Fruit fly (Drosophila melanogaster) Kc167 (cell line): Measurements from ENCODE around the gene Arfip.

Source experiments
- Myc ChIP-seq: fragments of >200 bp; optimal IDR thresholded peaks from 2 replicates; lab custom pipeline; 2017; ENCODE audit warnings: missing external identifiers
- Sin3A ChIP-seq: fragments of >200 bp; optimal IDR thresholded peaks from 2 replicates; lab custom pipeline; 2018; ENCODE audit warnings: missing external identifiers
- h ChIP-seq: fragments of >200 bp; optimal IDR thresholded peaks from 3 replicates; lab custom pipeline; 2018; ENCODE audit warnings: missing external identifiers
- insv ChIP-seq: fragments of >200 bp; optimal IDR thresholded peaks from 3 replicates; lab custom pipeline; 2018; ENCODE audit warnings: missing external identifiers
- psq ChIP-seq: fragments of >200 bp; optimal IDR thresholded peaks from 2 replicates; lab custom pipeline; 2017; ENCODE audit warnings: missing external identifiers
- ttk ChIP-seq: sonication (Bioruptor generic); optimal IDR thresholded peaks from 2 replicates; lab custom pipeline; 2017; ENCODE audit warnings: missing external identifiers

Gene Arfip

DNA sequence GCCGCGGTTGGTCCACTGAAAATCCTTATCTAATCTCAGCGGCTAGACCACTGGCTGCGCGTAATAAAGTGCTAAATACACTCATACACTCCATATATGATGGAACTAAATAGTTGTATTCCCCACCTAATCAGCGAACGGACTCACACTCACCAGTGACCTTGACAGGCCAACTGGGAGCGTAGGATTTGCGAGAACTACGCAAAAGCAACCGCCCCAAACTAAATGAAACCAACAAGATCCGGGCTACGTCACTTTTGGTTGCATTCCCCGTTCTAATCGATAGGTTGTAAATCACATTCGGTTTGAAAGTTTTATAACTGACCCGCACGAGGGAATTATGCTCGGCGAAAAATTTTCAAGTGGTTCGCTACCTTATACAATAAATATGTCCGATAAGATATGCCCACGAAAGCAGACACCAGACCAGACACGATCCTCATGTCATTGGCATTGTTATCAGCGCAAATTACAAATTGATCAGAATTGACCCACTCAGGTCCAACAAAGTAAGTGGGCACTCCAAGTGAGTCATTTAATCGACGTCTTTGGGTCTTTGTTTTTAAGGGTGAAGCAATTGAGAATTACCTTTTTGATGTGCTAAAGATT lies 35.5 kb downstream of the Arfip start:
- TF ChIP-seq insv: no peak
- no peak for TF ChIP-seq h (lab: Kevin White, UChicago)
- no peak for TF ChIP-seq psq (lab: Kevin White, UChicago)
- no peak for TF ChIP-seq Sin3A (lab: Kevin White, UChicago)
- TF ChIP-seq ttk (lab: Kevin White, UChicago): no peak
- no peak for TF ChIP-seq Myc

DNA sequence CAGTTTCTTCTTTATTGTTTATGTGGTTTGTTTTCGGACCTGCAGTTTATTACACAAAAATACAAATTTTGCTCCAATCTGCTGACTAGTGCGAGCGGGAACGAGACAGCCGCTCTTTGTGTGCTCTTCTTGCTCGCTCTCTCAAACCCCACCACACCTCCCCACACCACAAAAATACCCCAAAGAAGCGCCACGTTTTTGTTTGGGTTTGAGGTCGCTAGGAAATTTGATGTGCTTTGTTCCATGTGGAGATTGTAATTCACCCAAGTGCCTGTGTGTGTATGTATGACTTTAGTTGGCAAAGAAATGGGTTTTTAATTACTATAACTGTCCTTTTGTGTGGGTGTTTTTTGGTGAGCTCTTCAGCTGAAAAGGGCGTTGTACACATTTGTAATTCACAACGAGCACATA lies 36.7 kb downstream of the Arfip start:
- TF ChIP-seq ttk (lab: Kevin White, UChicago) (no peak), psq (lab: Kevin White, UChicago) (no peak), h (lab: Kevin White, UChicago) (no peak), Sin3A (lab: Kevin White, UChicago) (no peak)

DNA sequence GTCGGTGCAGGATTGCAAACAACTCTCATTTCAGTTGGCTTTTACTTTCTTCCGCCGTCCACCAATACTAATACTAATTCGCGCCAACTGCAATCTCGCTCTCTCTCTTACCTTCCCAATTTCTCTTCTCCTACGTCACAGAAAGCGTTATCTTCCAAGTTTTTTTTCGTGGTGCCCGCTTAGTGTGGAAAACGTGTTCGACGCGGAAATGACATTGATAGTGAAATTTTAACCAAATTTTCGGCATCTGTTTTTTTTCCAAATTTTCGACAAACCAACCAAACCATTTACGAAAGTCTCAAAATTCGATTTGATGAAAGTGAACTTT lies 37.5 kb downstream of the Arfip start, which contains the start of gene cu:
Gene cu, plus strand, starts transcription at position 204 of the 328 bp plus-strand sequence.
- no peak for TF ChIP-seq Sin3A (lab: Kevin White, UChicago)
- no peak for TF ChIP-seq psq (lab: Kevin White, UChicago)
- TF ChIP-seq ttk (lab: Kevin White, UChicago): no peak
- no peak for TF ChIP-seq insv
- no peak for TF ChIP-seq h (lab: Kevin White, UChicago)
- TF ChIP-seq Myc: no peak

DNA sequence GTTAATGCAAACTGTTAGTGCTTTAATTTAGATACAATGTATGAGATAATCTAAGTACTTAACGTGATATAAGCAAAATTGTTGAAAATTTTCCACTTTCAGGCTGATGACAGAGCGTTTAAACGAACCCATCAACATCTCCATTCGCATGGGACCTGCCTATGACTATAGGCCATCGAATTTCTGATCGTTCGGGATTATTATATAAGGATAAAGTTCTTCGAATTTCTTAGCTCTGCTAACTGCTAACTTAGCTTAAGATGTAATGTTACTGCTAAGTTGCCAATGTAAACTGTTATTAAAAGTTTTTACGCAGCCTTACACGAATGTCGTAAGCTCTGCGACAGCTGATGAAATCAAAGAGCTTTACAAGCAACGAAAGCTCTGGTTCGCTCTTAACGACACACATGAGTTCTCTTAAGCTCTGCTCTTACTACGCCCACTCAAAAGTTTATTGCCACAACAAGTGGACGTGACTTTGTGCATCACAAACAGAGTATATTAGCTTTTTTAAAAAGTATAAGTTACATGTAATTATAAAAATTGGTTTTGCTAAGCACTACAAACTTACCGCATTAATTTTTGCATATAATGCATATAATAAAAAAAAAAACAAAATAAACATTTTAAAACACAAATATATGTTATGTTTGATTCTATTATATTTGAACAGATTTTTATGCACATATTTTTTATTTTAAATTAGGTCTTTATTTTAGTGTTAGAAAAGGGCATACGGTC lies 38.0 kb downstream of the Arfip start:
- TF ChIP-seq psq (lab: Kevin White, UChicago): no peak
- no peak for TF ChIP-seq h (lab: Kevin White, UChicago)
- TF ChIP-seq ttk (lab: Kevin White, UChicago): no peak
- no peak for TF ChIP-seq Myc
- TF ChIP-seq insv: no peak
- TF ChIP-seq Sin3A (lab: Kevin White, UChicago): no peak

DNA sequence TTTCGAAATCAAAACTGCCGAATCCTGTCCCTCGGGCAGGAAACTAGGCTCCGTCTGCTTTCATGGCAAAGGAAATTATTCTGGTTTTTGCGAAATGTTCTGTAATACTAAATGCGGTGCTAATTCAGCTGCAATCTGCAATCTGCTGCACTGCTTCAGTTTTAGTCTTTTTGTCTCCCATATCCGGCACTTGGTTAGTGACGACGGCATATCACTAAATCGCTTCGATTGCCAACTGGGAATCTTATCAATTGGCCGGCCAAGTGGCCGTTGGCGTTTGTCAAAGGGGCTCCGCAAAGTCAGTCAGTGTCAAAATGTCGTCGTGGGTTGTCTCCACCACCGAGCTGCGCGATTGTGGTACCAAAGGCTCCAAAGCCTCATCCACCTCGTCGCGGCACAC lies 39.0 kb downstream of the Arfip start, which contains the start of gene CG18577:
Gene CG18577, plus strand, starts transcription at position 301 of the 400 bp plus-strand sequence.
- TF ChIP-seq insv (no peak), h (lab: Kevin White, UChicago) (no peak), ttk (lab: Kevin White, UChicago) (no peak), psq (lab: Kevin White, UChicago) (no peak)
